Fruit fly (Drosophila melanogaster) whole organism, embryonic: ENCODE data around the gene CG31928.

Experiments used
- Ada2b ChIP-seq: fragments of 200-800 bp; sonication (Bioruptor generic); IDR thresholded peaks from 2 replicates; pipeline ENCODE4 v1.3.6; 2022; ENCODE audit warnings: missing biosample characterization, missing genetic modification characterization
- BtbVII ChIP-seq: fragments of 200-800 bp; sonication (Bioruptor generic); optimal IDR thresholded peaks from 3 replicates; lab custom pipeline; 2017; ENCODE audit warnings: missing biosample characterization, mild to moderate bottlenecking, missing genetic modification characterization
- CG10147 ChIP-seq: fragments of 200-800 bp; sonication (Bioruptor generic); optimal IDR thresholded peaks from 2 replicates; lab custom pipeline; 2019; ENCODE audit warnings: missing biosample characterization, mild to moderate bottlenecking, missing genetic modification characterization, moderate library complexity
- CG10979 ChIP-seq: fragments of 200-800 bp; sonication (Bioruptor generic); optimal IDR thresholded peaks from 2 replicates; lab custom pipeline; 2018; ENCODE audit warnings: missing biosample characterization, mild to moderate bottlenecking, missing genetic modification characterization, moderate library complexity
- CG11093 ChIP-seq: fragments of 200-800 bp; sonication (Bioruptor generic); IDR thresholded peaks from 3 replicates; pipeline ENCODE4 v1.3.6; 2022; ENCODE audit warnings: missing biosample characterization, missing genetic modification characterization
- CG11456 ChIP-seq: fragments of 200-800 bp; sonication (Bioruptor generic); IDR thresholded peaks from 3 replicates; pipeline ENCODE4 v1.3.6; 2022; ENCODE audit warnings: missing biosample characterization, missing genetic modification characterization
- CG11504 ChIP-seq: fragments of 200-800 bp; sonication (Bioruptor generic); optimal IDR thresholded peaks from 3 replicates; lab custom pipeline; 2019; ENCODE audit warnings: missing biosample characterization, mild to moderate bottlenecking, missing genetic modification characterization, moderate library complexity
- CG16813 ChIP-seq: fragments of 200-800 bp; sonication (Bioruptor generic); IDR thresholded peaks from 3 replicates; pipeline ENCODE4 v1.3.6; 2022; ENCODE audit warnings: missing biosample characterization, missing genetic modification characterization; ENCODE audit not compliant: partially characterized antibody
- CG2712 ChIP-seq: fragments of 200-800 bp; optimal IDR thresholded peaks from 3 replicates; lab custom pipeline; 2019; ENCODE audit warnings: missing biosample characterization, mild to moderate bottlenecking, missing genetic modification characterization, moderate library complexity
- CG30403 ChIP-seq: fragments of 200-800 bp; sonication (Bioruptor generic); optimal IDR thresholded peaks from 3 replicates; lab custom pipeline; 2016; ENCODE audit warnings: missing biosample characterization, missing genetic modification characterization
- CG3163 ChIP-seq: fragments of 200-800 bp; sonication (Bioruptor generic); optimal IDR thresholded peaks from 3 replicates; lab custom pipeline; 2016; ENCODE audit warnings: missing biosample characterization, missing genetic modification characterization
- CG4707 ChIP-seq: fragments of 200-800 bp; sonication (Bioruptor generic); optimal IDR thresholded peaks from 2 replicates; lab custom pipeline; 2018; ENCODE audit warnings: missing biosample characterization, mild to moderate bottlenecking, missing genetic modification characterization, moderate library complexity
- CG5180 ChIP-seq: fragments of 200-800 bp; sonication (Bioruptor generic); optimal IDR thresholded peaks from 3 replicates; lab custom pipeline; 2017; ENCODE audit warnings: missing biosample characterization, missing genetic modification characterization, mild to moderate bottlenecking, moderate library complexity, missing genetic modification reagents
- CG6175 ChIP-seq: fragments of 200-800 bp; sonication (Bioruptor generic); IDR thresholded peaks from 3 replicates; pipeline ENCODE4 v1.3.6; 2022; ENCODE audit warnings: missing biosample characterization, missing genetic modification characterization
- CG6765 ChIP-seq: fragments of 200-800 bp; sonication (Bioruptor generic); optimal IDR thresholded peaks from 3 replicates; lab custom pipeline; 2017; ENCODE audit warnings: missing biosample characterization, mild to moderate bottlenecking, missing genetic modification characterization
- CG6791 ChIP-seq: fragments of 200-800 bp; sonication (Bioruptor generic); IDR thresholded peaks from 3 replicates; pipeline ENCODE4 v1.3.6; 2022; ENCODE audit warnings: missing biosample characterization, missing genetic modification characterization; ENCODE audit not compliant: partially characterized antibody
- CG6813 ChIP-seq: fragments of 200-800 bp; sonication (Bioruptor generic); optimal IDR thresholded peaks from 2 replicates; lab custom pipeline; 2017; ENCODE audit warnings: missing biosample characterization, missing genetic modification characterization, mild to moderate bottlenecking, moderate library complexity, missing genetic modification reagents
- CG7556 ChIP-seq: fragments of 200-800 bp; sonication (Bioruptor generic); optimal IDR thresholded peaks from 2 replicates; lab custom pipeline; 2017; ENCODE audit warnings: missing biosample characterization, mild to moderate bottlenecking, missing genetic modification characterization
- CG8944 ChIP-seq: fragments of 200-800 bp; sonication (Bioruptor generic); optimal IDR thresholded peaks from 3 replicates; lab custom pipeline; 2016; ENCODE audit warnings: missing biosample characterization, missing genetic modification characterization
- D ChIP-seq, 2 experiments: fragments of 200-800 bp in 1 of 2; fragments of >200 bp in 1 of 2; sonication (Bioruptor generic) in 1 of 2; optimal IDR thresholded peaks; 2 replicates in 1 of 2; 3 replicates in 1 of 2; lab custom pipeline; 2017; ENCODE audit warnings: mild to moderate bottlenecking in 1 of 2, missing biosample characterization in 1 of 2, missing genetic modification characterization in 1 of 2, missing genetic modification reagents in 1 of 2
- Dfd ChIP-seq, 2 experiments: fragments of >200 bp; optimal IDR thresholded peaks; 2 replicates each; lab custom pipeline; 2017; ENCODE audit warnings: missing biosample characterization in 2 of 2, missing genetic modification characterization in 2 of 2
- Dip2 ChIP-seq: fragments of 200-800 bp; sonication (Bioruptor generic); IDR thresholded peaks from 2 replicates; pipeline ENCODE4 v1.3.6; 2022; ENCODE audit warnings: missing biosample characterization, missing genetic modification characterization
- Elba2 ChIP-seq: fragments of 200-800 bp; sonication (Bioruptor generic); optimal IDR thresholded peaks from 3 replicates; lab custom pipeline; 2016; ENCODE audit warnings: missing biosample characterization, missing genetic modification characterization
- Fer2 ChIP-seq: fragments of 200-800 bp; sonication (Bioruptor generic); optimal IDR thresholded peaks from 2 replicates; lab custom pipeline; 2018; ENCODE audit warnings: missing biosample characterization, mild to moderate bottlenecking, missing genetic modification characterization, moderate library complexity
- Gsc ChIP-seq: fragments of 200-800 bp; sonication (Bioruptor generic); IDR thresholded peaks from 2 replicates; pipeline ENCODE4 v1.3.6; 2022; ENCODE audit warnings: missing biosample characterization, missing genetic modification characterization
- Jarid2 ChIP-seq: fragments of 200-800 bp; sonication (Bioruptor generic); optimal IDR thresholded peaks from 3 replicates; lab custom pipeline; 2017; ENCODE audit warnings: mild to moderate bottlenecking, missing biosample characterization, missing genetic modification reagents, missing genetic modification characterization
- Lim3 ChIP-seq: fragments of 200-800 bp; sonication (Bioruptor generic); IDR thresholded peaks from 2 replicates; pipeline ENCODE4 v1.3.6; 2022; ENCODE audit warnings: missing biosample characterization, missing genetic modification characterization
- NC2α ChIP-seq: fragments of 200-800 bp; sonication (Bioruptor generic); optimal IDR thresholded peaks from 2 replicates; lab custom pipeline; 2016; ENCODE audit warnings: missing biosample characterization, missing genetic modification characterization
- Ptx1 ChIP-seq: fragments of 200-800 bp; sonication (Bioruptor generic); IDR thresholded peaks from 2 replicates; pipeline ENCODE4 v1.3.6; 2022; ENCODE audit warnings: missing biosample characterization, missing genetic modification characterization
- Ssrp ChIP-seq: fragments of 200-800 bp; sonication (Bioruptor generic); optimal IDR thresholded peaks from 2 replicates; lab custom pipeline; 2018; ENCODE audit warnings: missing biosample characterization, mild to moderate bottlenecking, missing genetic modification characterization, moderate library complexity
- Xrp1 ChIP-seq: fragments of 200-800 bp; sonication (Bioruptor generic); IDR thresholded peaks from 2 replicates; pipeline ENCODE4 v1.3.6; 2022; ENCODE audit warnings: missing biosample characterization, missing genetic modification characterization
- bsh ChIP-seq, 2 experiments: fragments of 200-800 bp; sonication (Bioruptor generic); optimal IDR thresholded peaks; 2 replicates each; lab custom pipeline; 2017 to 2018; ENCODE audit warnings: mild to moderate bottlenecking in 2 of 2, missing biosample characterization in 2 of 2, missing genetic modification characterization in 2 of 2, moderate library complexity in 1 of 2
- ci ChIP-seq: fragments of 200-800 bp; sonication (Bioruptor generic); IDR thresholded peaks from 3 replicates; pipeline ENCODE4 v1.3.6; 2022; ENCODE audit warnings: missing biosample characterization, missing genetic modification characterization
- dmrt99B ChIP-seq: fragments of 200-800 bp; sonication (Bioruptor generic); optimal IDR thresholded peaks from 2 replicates; lab custom pipeline; 2018; ENCODE audit warnings: missing biosample characterization, mild to moderate bottlenecking, missing genetic modification characterization, moderate library complexity
- gcm ChIP-seq: fragments of 200-800 bp; sonication (Bioruptor generic); optimal IDR thresholded peaks from 2 replicates; lab custom pipeline; 2019; ENCODE audit warnings: missing biosample characterization, mild to moderate bottlenecking, missing genetic modification characterization, moderate library complexity
- gcm2 ChIP-seq: fragments of 200-800 bp; sonication (Bioruptor generic); optimal IDR thresholded peaks from 2 replicates; lab custom pipeline; 2016; ENCODE audit warnings: missing biosample characterization, missing genetic modification characterization
- grau ChIP-seq: fragments of 200-800 bp; optimal IDR thresholded peaks from 3 replicates; lab custom pipeline; 2019; ENCODE audit warnings: missing biosample characterization, mild to moderate bottlenecking, missing genetic modification characterization, moderate library complexity
- inv ChIP-seq: fragments of 200-800 bp; sonication (Bioruptor generic); IDR thresholded peaks from 2 replicates; pipeline ENCODE4 v1.3.6; 2022; ENCODE audit warnings: missing biosample characterization, missing genetic modification characterization; ENCODE audit not compliant: partially characterized antibody
- jing ChIP-seq: fragments of 200-800 bp; sonication (Bioruptor generic); optimal IDR thresholded peaks from 2 replicates; lab custom pipeline; 2018; ENCODE audit warnings: missing biosample characterization, mild to moderate bottlenecking, missing genetic modification characterization
- ken ChIP-seq: fragments of 200-800 bp; sonication (Bioruptor generic); IDR thresholded peaks from 3 replicates; pipeline ENCODE4 v1.3.6; 2022; ENCODE audit warnings: missing biosample characterization, missing genetic modification characterization
- nerfin-1 ChIP-seq: fragments of 200-800 bp; sonication (Bioruptor generic); optimal IDR thresholded peaks from 3 replicates; lab custom pipeline; 2019; ENCODE audit warnings: missing biosample characterization, mild to moderate bottlenecking, missing genetic modification characterization, moderate library complexity
- onecut ChIP-seq: fragments of 200-800 bp; sonication (Bioruptor generic); IDR thresholded peaks from 2 replicates; pipeline ENCODE4 v1.3.6; 2022; ENCODE audit warnings: missing biosample characterization, missing genetic modification characterization
- peb ChIP-seq: fragments of 200-800 bp; sonication (Bioruptor generic); IDR thresholded peaks from 2 replicates; pipeline ENCODE4 v1.3.6; 2022; ENCODE audit warnings: missing biosample characterization, missing genetic modification characterization
- sc ChIP-seq, 3 experiments: fragments of >200 bp in 2 of 3; fragments of 200-800 bp in 1 of 3; sonication (Bioruptor generic) in 1 of 3; optimal IDR thresholded peaks; 2 replicates in 2 of 3; 3 replicates in 1 of 3; lab custom pipeline; 2017; ENCODE audit warnings: mild to moderate bottlenecking in 1 of 3, missing biosample characterization in 1 of 3, missing genetic modification characterization in 1 of 3, missing genetic modification reagents in 1 of 3
- sob ChIP-seq: fragments of 200-800 bp; sonication (Bioruptor generic); IDR thresholded peaks from 2 replicates; pipeline ENCODE4 v1.3.6; 2022; ENCODE audit warnings: missing biosample characterization, missing genetic modification characterization
- sr ChIP-seq: fragments of 200-800 bp; sonication (Bioruptor generic); IDR thresholded peaks from 3 replicates; pipeline ENCODE4 v1.3.6; 2022; ENCODE audit warnings: missing biosample characterization, missing genetic modification characterization
- unc-4 ChIP-seq: fragments of 200-800 bp; sonication (Bioruptor generic); IDR thresholded peaks from 2 replicates; pipeline ENCODE4 v1.3.6; 2022; ENCODE audit warnings: missing biosample characterization, missing genetic modification characterization; ENCODE audit not compliant: partially characterized antibody
- unpg ChIP-seq: fragments of 200-800 bp; sonication (Bioruptor generic); optimal IDR thresholded peaks from 3 replicates; lab custom pipeline; 2018; ENCODE audit warnings: missing biosample characterization, mild to moderate bottlenecking, missing genetic modification characterization, moderate library complexity
- wek ChIP-seq: fragments of 200-800 bp; sonication (Bioruptor generic); optimal IDR thresholded peaks from 3 replicates; lab custom pipeline; 2018; ENCODE audit warnings: missing biosample characterization, mild to moderate bottlenecking, missing genetic modification characterization, moderate library complexity

CG31928 gene

dm6 chr2L:1470009-1470408 lies 22.1 kb upstream of the CG31928 start (continued):
- TF ChIP-seq jing, result no peak
- peak; percentile 22 for TF ChIP-seq Ssrp (tag; lab: Kevin White, UChicago)
- TF ChIP-seq grau (tag; lab: Kevin White, UChicago), result peak; percentile 20
- TF ChIP-seq sc (optimal IDR thresholded peaks at IDR 0.05; lab: Kevin White, UChicago), result no peak
- no peak for TF ChIP-seq sc (GFP tag; optimal IDR thresholded peaks at IDR 0.05; lab: Kevin White, UChicago)
- TF ChIP-seq CG2712, result peak; percentile 59
- peak; percentile 7 for TF ChIP-seq dmrt99B
- TF ChIP-seq unc-4 (GFP tag; lab: Robert Waterston, UW), result no peak
- TF ChIP-seq CG4707 (GFP tag; lab: Kevin White, UChicago), result no peak
- TF ChIP-seq CG8944 (GFP tag; lab: Kevin White, UChicago), result no peak
- TF ChIP-seq CG10979 (tag; lab: Kevin White, UChicago), result peak; percentile 17
- no peak for TF ChIP-seq CG16813 (GFP tag; lab: Robert Waterston, UW)
- TF ChIP-seq inv (GFP tag; lab: Robert Waterston, UW), result no peak
- peak; percentile 56; the same call in 1 of the 3 replicates for TF ChIP-seq ci
- 0 out of 2 replicates have a peak, but pooled peaks have one; percentile 5 for TF ChIP-seq onecut
- TF ChIP-seq Dip2 (GFP tag; lab: Robert Waterston, UW), result no peak
- TF ChIP-seq peb, result no peak
- no peak for TF ChIP-seq D (optimal IDR thresholded peaks at IDR 0.05; lab: Kevin White, UChicago)
- TF ChIP-seq D (GFP tag; optimal IDR thresholded peaks at IDR 0.05; lab: Kevin White, UChicago), result peak; percentile 22
- peak; percentile 5; the same call in 1 of the 2 replicates for TF ChIP-seq Ada2b (GFP tag; lab: Robert Waterston, UW)
- TF ChIP-seq Dfd (GFP tag; optimal IDR thresholded peaks at IDR 0.05; lab: Kevin White, UChicago), result no peak
- TF ChIP-seq unpg (GFP tag; lab: Kevin White, UChicago), result peak; percentile 38
- no peak for TF ChIP-seq CG6175
- TF ChIP-seq sr (GFP tag; lab: Robert Waterston, UW), result no peak
- TF ChIP-seq wek (GFP tag; lab: Kevin White, UChicago), result no peak
- TF ChIP-seq NC2α (GFP tag; lab: Kevin White, UChicago), result no peak
- no peak for TF ChIP-seq BtbVII (GFP tag; lab: Kevin White, UChicago)
- TF ChIP-seq ken (GFP tag; lab: Robert Waterston, UW), result no peak
- no peak for TF ChIP-seq CG11456 (GFP tag; lab: Robert Waterston, UW)
- TF ChIP-seq CG6791 (GFP tag; lab: Robert Waterston, UW), result no peak
- no peak for TF ChIP-seq CG6765 (GFP tag; lab: Kevin White, UChicago)
- TF ChIP-seq Lim3 (GFP tag; lab: Robert Waterston, UW), result no peak
- TF ChIP-seq CG10147 (GFP tag; lab: Kevin White, UChicago), result no peak
- TF ChIP-seq Jarid2, result no peak
- TF ChIP-seq sob (GFP tag; lab: Robert Waterston, UW), result no peak
- TF ChIP-seq CG30403 (GFP tag; lab: Kevin White, UChicago), result peak; percentile 20
- no peak for TF ChIP-seq CG11093
- TF ChIP-seq CG3163 (GFP tag; lab: Kevin White, UChicago), result no peak
- no peak for TF ChIP-seq Fer2 (tag; lab: Kevin White, UChicago)
- no peak for TF ChIP-seq Gsc
- TF ChIP-seq Elba2, result no peak
- TF ChIP-seq gcm2 (GFP tag; lab: Kevin White, UChicago), result no peak
- peak; percentile 15 for TF ChIP-seq CG7556 (GFP tag; lab: Kevin White, UChicago)
- no peak for TF ChIP-seq CG6813 (GFP tag; lab: Kevin White, UChicago)
- peak; percentile 35 for TF ChIP-seq nerfin-1 (tag; lab: Kevin White, UChicago)
- TF ChIP-seq gcm (GFP tag; lab: Kevin White, UChicago), result peak; percentile 13
- peak in 1 of 2 experiments; percentile 42 for TF ChIP-seq bsh (GFP tag; optimal IDR thresholded peaks at IDR 0.05; lab: Kevin White, UChicago)
- 0 out of 2 replicates have a peak, but pooled peaks have one; percentile 16 for TF ChIP-seq Ptx1 (GFP tag; lab: Robert Waterston, UW)
- peak; percentile 62 for TF ChIP-seq Xrp1 (GFP tag; lab: Robert Waterston, UW)
- peak; percentile 47 for TF ChIP-seq CG11504 (tag; lab: Kevin White, UChicago)
- no peak for TF ChIP-seq CG5180 (GFP tag; lab: Kevin White, UChicago)
